Worm (Caenorhabditis elegans): ENCODE results near the gene sas-6.
A peak's percentile ranks its signal among the peaks of the same experiment; 100 is the strongest.

The sas-6 gene

ce11 chrIV:13788652-13789051, at the start of gene sas-6, which contains the start of gene Y45F10D.7:
sas-6 (minus strand) TSS chrIV:13788731.
Y45F10D.7 (plus strand) TSS chrIV:13788907.
- TF ChIP-seq mxl-1 (tag; optimal IDR thresholded peaks at IDR 0.05) = no peak
- TF ChIP-seq dpl-1 (GFP tag; optimal IDR thresholded peaks at IDR 0.05) = peak; percentile 80
- 0 out of 2 replicates have a peak, but pooled peaks have one; percentile 18 for TF ChIP-seq rcor-1 (GFP tag; IDR thresholded peaks at IDR 0.05)
- TF ChIP-seq lin-35 (GFP tag; optimal IDR thresholded peaks at IDR 0.05) = peak in 1 of 3 experiments; percentile 78
- no peak for TF ChIP-seq F22D6.2 (tag; optimal IDR thresholded peaks at IDR 0.05)
- no peak for TF ChIP-seq tbx-9 (tag; optimal IDR thresholded peaks at IDR 0.05; ENCODE audit: borderline replicate concordance)
- TF ChIP-seq sea-2 (GFP tag; IDR thresholded peaks at IDR 0.05) = no peak
- peak; percentile 73 for TF ChIP-seq snpc-4 (GFP tag; optimal IDR thresholded peaks at IDR 0.05)
- TF ChIP-seq snpc-4 (tag; optimal IDR thresholded peaks at IDR 0.05) = peak in 3 of 4 experiments; percentile 89 to 93 (median 89)
- peak; percentile 51 for TF ChIP-seq attf-5 (GFP tag; optimal IDR thresholded peaks at IDR 0.05)
- peak; percentile 88 for TF ChIP-seq attf-6 (GFP tag; IDR thresholded peaks at IDR 0.05)
- no peak for TF ChIP-seq ceh-79 (tag; optimal IDR thresholded peaks at IDR 0.05)
- peak; percentile 6 for TF ChIP-seq rpc-1 (optimal IDR thresholded peaks at IDR 0.05)
- TF ChIP-seq rpc-1 (tag; optimal IDR thresholded peaks at IDR 0.05) = no peak
- no peak for TF ChIP-seq cebp-1 (GFP tag; IDR thresholded peaks at IDR 0.05)
- TF ChIP-seq cebp-1 (tag; optimal IDR thresholded peaks at IDR 0.05) = peak; percentile 28
- TF ChIP-seq F23B12.7 (tag; optimal IDR thresholded peaks at IDR 0.05; ENCODE audit: insufficient read depth) = peak; percentile 71
- peak; percentile 79 for TF ChIP-seq snpc-1.3 (tag; optimal IDR thresholded peaks at IDR 0.05; ENCODE audit: insufficient read depth)
- TF ChIP-seq ztf-18 (tag; optimal IDR thresholded peaks at IDR 0.05) = peak; percentile 23
- TF ChIP-seq hmg-1.2 (GFP tag; IDR thresholded peaks at IDR 0.05) = peak; percentile 38; the same call in 1 of the 2 replicates
- TF ChIP-seq D2030.7 (GFP tag; IDR thresholded peaks at IDR 0.05) = peak; percentile 46; the same call in 1 of the 2 replicates
- peak; percentile 68 for TF ChIP-seq F33H1.4 (GFP tag; IDR thresholded peaks at IDR 0.05)
- TF ChIP-seq ceh-91 (GFP tag; IDR thresholded peaks at IDR 0.05) = peak; percentile 31; the same call in 1 of the 2 replicates
- no peak for TF ChIP-seq lsy-27 (tag; optimal IDR thresholded peaks at IDR 0.05; ENCODE audit: borderline replicate concordance, insufficient read depth)
- TF ChIP-seq B0019.2 (GFP tag; conservative IDR thresholded peaks at IDR 0.05) = peak; percentile 33; the same call in 1 of the 2 replicates
- no peak for TF ChIP-seq F55B11.4 (tag; optimal IDR thresholded peaks at IDR 0.05; ENCODE audit: borderline replicate concordance, insufficient read depth)
- no peak for TF ChIP-seq B0336.3 (GFP tag; IDR thresholded peaks at IDR 0.05)
- peak; percentile 87 for TF ChIP-seq lin-54 (GFP tag; optimal IDR thresholded peaks at IDR 0.05)
- peak; percentile 11 for TF ChIP-seq F49E8.2 (tag; optimal IDR thresholded peaks at IDR 0.05; ENCODE audit: insufficient read depth)
- peak; percentile 89 for TF ChIP-seq efl-1 (GFP tag; optimal IDR thresholded peaks at IDR 0.05)
- TF ChIP-seq madf-6 (GFP tag; IDR thresholded peaks at IDR 0.05) = peak; percentile 72
- peak; percentile 91 for TF ChIP-seq lsl-1 (GFP tag; optimal IDR thresholded peaks at IDR 0.05)
- TF ChIP-seq ccch-3 (GFP tag; optimal IDR thresholded peaks at IDR 0.05) = no peak
- no peak for TF ChIP-seq aptf-2 (GFP tag; conservative IDR thresholded peaks at IDR 0.05)
- peak; percentile 36 for TF ChIP-seq ZK185.1 (tag; optimal IDR thresholded peaks at IDR 0.05; ENCODE audit: poor library complexity, severe bottlenecking)
- TF ChIP-seq let-607 (tag; optimal IDR thresholded peaks at IDR 0.05) = no peak
- TF ChIP-seq F37B4.10 (GFP tag; IDR thresholded peaks at IDR 0.05) = no peak
- TF ChIP-seq unc-130 (GFP tag; optimal IDR thresholded peaks at IDR 0.05) = no peak
- TF ChIP-seq snpc-3.4 (tag; optimal IDR thresholded peaks at IDR 0.05) = peak; percentile 24
- no peak for TF ChIP-seq bed-2 (GFP tag; IDR thresholded peaks at IDR 0.05)
- TF ChIP-seq lin-40 (tag; optimal IDR thresholded peaks at IDR 0.05) = peak; percentile 6
- TF ChIP-seq dox-1 (GFP tag; IDR thresholded peaks at IDR 0.05) = peak; percentile 68
- TF ChIP-seq tbp1 (GFP tag; optimal IDR thresholded peaks at IDR 0.05) = peak; percentile 62
- peak; percentile 70 for TF ChIP-seq attf-3 (GFP tag; conservative IDR thresholded peaks at IDR 0.05)
- 0 out of 2 replicates have a peak, but pooled peaks have one; percentile 30 for TF ChIP-seq mcd-1 (GFP tag; IDR thresholded peaks at IDR 0.05)
- peak; percentile 34; the same call in 1 of the 2 replicates for TF ChIP-seq pbrm-1 (GFP tag; IDR thresholded peaks at IDR 0.05)
- peak; percentile 27 for TF ChIP-seq pha-4 (tag; optimal IDR thresholded peaks at IDR 0.05)

All from whole organism, young adult.